Worm (Caenorhabditis elegans) whole organism, L4/young adult: ENCODE results near the gene prkl-1.

Experiments used
- dao-5 ChIP-seq: sonication (generic microtip); optimal IDR thresholded peaks from 2 replicates; lab custom pipeline; 2016; ENCODE audit warnings: missing genotype, missing genetic modification characterization, moderate library complexity, missing compliant biosample characterization
- him-1 ChIP-seq: sonication (generic microtip); optimal IDR thresholded peaks from 2 replicates; lab custom pipeline; 2016; ENCODE audit warnings: missing genotype, missing genetic modification reagents, missing genetic modification characterization, missing compliant biosample characterization

DNA sequence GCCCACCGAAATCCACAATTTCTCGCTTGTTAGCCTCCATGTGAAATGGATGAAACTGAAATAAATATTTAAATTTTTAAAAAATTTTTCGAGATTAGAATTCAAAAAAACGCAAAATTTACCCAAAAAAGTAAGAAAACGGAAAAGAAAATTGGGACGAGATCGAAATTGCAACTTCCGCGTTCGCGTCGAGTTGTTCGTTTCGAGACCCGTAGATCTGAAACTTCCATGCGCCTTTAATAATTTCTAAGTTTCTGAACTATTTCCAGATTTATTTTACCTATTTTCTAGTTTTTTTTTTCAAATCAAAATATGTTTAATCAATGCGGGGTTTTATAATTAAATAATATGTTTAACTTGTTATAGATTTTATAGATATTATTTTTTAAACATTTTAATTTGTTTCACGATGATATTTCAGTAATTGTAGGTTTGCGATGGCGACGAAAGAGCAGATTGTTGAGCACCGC, 9.6 kb downstream of the prkl-1 start, which contains the start of the genes pgl-1 and him-3:
- no peak for TF ChIP-seq him-1
- TF ChIP-seq dao-5 (tag; lab: Kevin White, UChicago) = no peak
